Fruit fly (Drosophila melanogaster): ENCODE results near the gene CG9886.

DNA sequence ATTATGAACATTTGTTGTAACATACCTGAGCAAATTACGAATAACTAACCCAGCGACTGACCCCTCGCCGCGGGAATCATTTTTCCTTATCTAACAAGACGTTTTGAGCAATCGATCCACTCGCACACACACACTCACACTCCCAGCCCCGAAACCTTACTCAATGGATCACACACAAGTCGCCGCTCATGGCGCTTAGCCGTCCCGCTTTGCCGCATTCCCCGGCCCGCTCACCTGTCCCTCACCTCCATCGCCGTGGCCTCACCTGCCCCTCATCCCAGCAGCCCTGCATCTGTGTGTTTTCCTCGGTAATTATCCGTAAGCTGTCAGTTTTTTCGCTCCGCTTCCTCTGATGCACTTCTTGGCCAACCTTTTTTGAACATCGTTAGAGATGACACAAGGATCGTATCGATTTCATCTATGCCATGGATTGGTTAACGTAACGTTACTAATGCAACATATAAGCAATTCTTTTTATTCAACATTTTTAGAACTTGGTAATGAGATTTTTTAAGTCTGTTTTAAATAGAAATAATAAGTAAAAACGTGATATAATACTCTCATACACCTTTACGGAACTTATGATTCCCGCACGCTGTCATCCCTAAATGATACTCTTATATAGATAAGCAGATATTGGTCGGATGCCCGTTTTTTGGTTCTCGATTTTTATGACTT, 40.8 kb downstream of the CG9886 start:
- TF ChIP-seq CG5204 (GFP tag; optimal IDR thresholded peaks at IDR 0.05), result no peak
- TF ChIP-seq tj (GFP tag; optimal IDR thresholded peaks at IDR 0.05), result no peak
- no peak for TF ChIP-seq CG7101 (tag; optimal IDR thresholded peaks at IDR 0.05)
- no peak for TF ChIP-seq ovo (GFP tag; optimal IDR thresholded peaks at IDR 0.05)
- no peak for TF ChIP-seq CG7045 (GFP tag; optimal IDR thresholded peaks at IDR 0.05)
- no peak for TF ChIP-seq CG1620 (GFP tag; optimal IDR thresholded peaks at IDR 0.05)
- TF ChIP-seq Mnt (GFP tag; optimal IDR thresholded peaks at IDR 0.05), result no peak
- TF ChIP-seq CG33017 (tag; optimal IDR thresholded peaks at IDR 0.05), result no peak
- TF ChIP-seq kay (GFP tag; ENCODE audit: borderline replicate concordance), result no peak
- TF ChIP-seq CG14711 (tag; optimal IDR thresholded peaks at IDR 0.05), result no peak
- no peak for TF ChIP-seq CG12768 (GFP tag; optimal IDR thresholded peaks at IDR 0.05)
- no peak for TF ChIP-seq toe (GFP tag; optimal IDR thresholded peaks at IDR 0.05)

Measured in whole organism, adult.